Worm (Caenorhabditis elegans) whole organism, L4 larva: Measurements from ENCODE around the gene str-77.
"Not testable (repeated sequence)": the region's sequence is repeated elsewhere in the genome, so short reads cannot be mapped to it uniquely, and the experiment has no call there.

ENCODE experiments used
- D1046.2 ChIP-seq: fragments of 200-800 bp; sonication (Bioruptor generic); IDR thresholded peaks from 2 replicates; pipeline ENCODE4 v1.3.6; 2022; ENCODE audit warnings: missing genetic modification characterization, missing compliant biosample characterization
- F26F4.8 ChIP-seq: fragments of 200-800 bp; sonication (Bioruptor generic); conservative IDR thresholded peaks from 2 replicates; pipeline ENCODE4 v1.3.6; 2022; ENCODE audit warnings: missing genetic modification characterization, missing compliant biosample characterization
- F37D6.2 ChIP-seq: sonication (generic microtip); optimal IDR thresholded peaks from 2 replicates; lab custom pipeline; 2016; ENCODE audit warnings: mild to moderate bottlenecking, missing genetic modification characterization, missing compliant biosample characterization
- F44E2.7 ChIP-seq: fragments of 200-800 bp; sonication (Bioruptor generic); IDR thresholded peaks from 2 replicates; pipeline ENCODE4 v2.1.2; 2022; ENCODE audit warnings: missing genetic modification characterization, missing compliant biosample characterization
- F49E8.2 ChIP-seq: sonication (generic microtip); optimal IDR thresholded peaks from 2 replicates; lab custom pipeline; 2016; ENCODE audit warnings: missing compliant biosample characterization, mild to moderate bottlenecking, missing genetic modification characterization, borderline replicate concordance
- Y105C5A.15 ChIP-seq: fragments of 200-800 bp; sonication (Bioruptor generic); IDR thresholded peaks from 2 replicates; pipeline ENCODE4 v1.3.6; 2022; ENCODE audit warnings: missing genetic modification characterization, missing compliant biosample characterization
- Y5F2A.4 ChIP-seq: fragments of 200-800 bp; sonication (Bioruptor generic); optimal IDR thresholded peaks from 2 replicates; lab custom pipeline; 2018; ENCODE audit warnings: mild to moderate bottlenecking, missing genetic modification characterization, missing compliant biosample characterization
- ceh-82 ChIP-seq: sonication (generic microtip); optimal IDR thresholded peaks from 2 replicates; lab custom pipeline; 2017; ENCODE audit warnings: missing biosample characterization, missing genetic modification characterization
- cey-2 ChIP-seq: sonication (generic microtip); optimal IDR thresholded peaks from 3 replicates; lab custom pipeline; 2017; ENCODE audit warnings: missing genetic modification characterization, mild to moderate bottlenecking, missing compliant biosample characterization, antibody characterized with exemption, borderline replicate concordance; ENCODE audit not compliant: insufficient read depth
- ctbp-1 ChIP-seq: fragments of 200-800 bp; sonication (Bioruptor generic); IDR thresholded peaks from 2 replicates; pipeline ENCODE4 v1.3.6; 2022; ENCODE audit warnings: missing genetic modification reagents, missing genetic modification characterization, missing compliant biosample characterization
- duxl-1 ChIP-seq: sonication (generic microtip); optimal IDR thresholded peaks from 2 replicates; lab custom pipeline; 2016; ENCODE audit warnings: mild to moderate bottlenecking, missing genetic modification characterization, moderate library complexity, missing compliant biosample characterization; ENCODE audit not compliant: poor library complexity
- egl-43 ChIP-seq: fragments of 200-800 bp; sonication (Bioruptor generic); IDR thresholded peaks from 2 replicates; pipeline ENCODE4 v1.3.6; 2022; ENCODE audit warnings: missing genetic modification reagents, missing genetic modification characterization, missing compliant biosample characterization
- fkh-10 ChIP-seq: fragments of 150-350 bp; optimal IDR thresholded peaks from 2 replicates; lab custom pipeline; 2014; ENCODE audit warnings: missing biosample characterization, missing genetic modification reagents, missing genetic modification characterization
- gei-8 ChIP-seq: fragments of 200-800 bp; sonication (Bioruptor generic); optimal IDR thresholded peaks from 2 replicates; lab custom pipeline; 2018; ENCODE audit warnings: mild to moderate bottlenecking, missing genetic modification characterization, missing compliant biosample characterization
- hlh-11 ChIP-seq: fragments of 200-800 bp; sonication (Bioruptor generic); optimal IDR thresholded peaks from 2 replicates; lab custom pipeline; 2018; ENCODE audit warnings: mild to moderate bottlenecking, missing genetic modification characterization, missing compliant biosample characterization
- jun-1 ChIP-seq: fragments of 150-350 bp; optimal IDR thresholded peaks from 2 replicates; lab custom pipeline; 2014; ENCODE audit warnings: missing biosample characterization, missing genetic modification reagents, missing genetic modification characterization
- lim-7 ChIP-seq: fragments of 200-800 bp; sonication (Bioruptor generic); IDR thresholded peaks from 2 replicates; pipeline ENCODE4 v1.3.6; 2022; ENCODE audit warnings: missing genetic modification characterization, missing compliant biosample characterization
- lin-13 ChIP-seq: fragments of 150-350 bp; optimal IDR thresholded peaks from 2 replicates; lab custom pipeline; 2014; ENCODE audit warnings: missing biosample characterization, missing genetic modification reagents, missing genetic modification characterization
- lin-38 ChIP-seq: fragments of 200-800 bp; sonication (Bioruptor generic); IDR thresholded peaks from 2 replicates; pipeline ENCODE4 v1.3.6; 2022; ENCODE audit warnings: missing genetic modification reagents, missing genetic modification characterization, missing compliant biosample characterization
- madf-5 ChIP-seq, 2 experiments: fragments of 200-800 bp; sonication (Bioruptor generic); IDR thresholded peaks; 2 replicates each; pipeline ENCODE4 v1.3.6; 2022; ENCODE audit warnings: missing compliant biosample characterization in 2 of 2, missing genetic modification characterization in 2 of 2
- mdt-29 ChIP-seq: fragments of 200-800 bp; sonication (Bioruptor generic); IDR thresholded peaks from 2 replicates; pipeline ENCODE4 v1.3.6; 2022; ENCODE audit warnings: missing genetic modification reagents, missing genetic modification characterization, missing compliant biosample characterization
- mep-1 ChIP-seq: fragments of 150-350 bp; sonication (generic microtip); optimal IDR thresholded peaks from 3 replicates; lab custom pipeline; 2014; ENCODE audit warnings: missing biosample characterization, missing genetic modification characterization
- mes-2 ChIP-seq: sonication (generic microtip); optimal IDR thresholded peaks from 2 replicates; lab custom pipeline; 2016; ENCODE audit warnings: missing genotype, mild to moderate bottlenecking, missing genetic modification characterization, missing compliant biosample characterization; ENCODE audit not compliant: poor library complexity, severe bottlenecking
- mxl-2 ChIP-seq: fragments of 200-800 bp; sonication (Bioruptor generic); conservative IDR thresholded peaks from 2 replicates; pipeline ENCODE4 v1.3.6; 2022; ENCODE audit warnings: missing genetic modification reagents, missing genetic modification characterization, missing compliant biosample characterization
- nhr-10 ChIP-seq: fragments of 150-350 bp; optimal IDR thresholded peaks from 2 replicates; lab custom pipeline; 2014; ENCODE audit warnings: missing biosample characterization, missing genetic modification characterization
- nhr-237 ChIP-seq: sonication (generic microtip); optimal IDR thresholded peaks from 2 replicates; lab custom pipeline; 2017; ENCODE audit warnings: missing biosample characterization, missing genetic modification characterization
- nhr-41 ChIP-seq: fragments of 200-800 bp; sonication (Bioruptor generic); IDR thresholded peaks from 2 replicates; pipeline ENCODE4 v1.3.6; 2022; ENCODE audit warnings: missing genetic modification reagents, missing genetic modification characterization, missing compliant biosample characterization
- nhr-48 ChIP-seq: sonication (generic microtip); optimal IDR thresholded peaks from 2 replicates; lab custom pipeline; 2016; ENCODE audit warnings: mild to moderate bottlenecking, missing genetic modification characterization, missing compliant biosample characterization
- pha-4 ChIP-seq, 2 experiments: fragments of 150-350 bp in 1 of 2; fragments of 200-800 bp in 1 of 2; sonication (Bioruptor generic) in 1 of 2; IDR thresholded peaks in 1 of 2; optimal IDR thresholded peaks in 1 of 2; 2 replicates each; pipeline versions ENCODE4 v1.3.6 to Lab custom; 2014 to 2022; ENCODE audit warnings: missing genetic modification characterization in 2 of 2, missing genetic modification reagents in 2 of 2, missing biosample characterization in 1 of 2, missing compliant biosample characterization in 1 of 2
- set-16 ChIP-seq: fragments of 200-800 bp; sonication (Bioruptor generic); IDR thresholded peaks from 2 replicates; pipeline ENCODE4 v1.3.6; 2022; ENCODE audit warnings: missing genetic modification reagents, missing genetic modification characterization, missing compliant biosample characterization
- snpc-1.2 ChIP-seq: fragments of 200-800 bp; sonication (Bioruptor generic); IDR thresholded peaks from 2 replicates; pipeline ENCODE4 v1.3.6; 2022; ENCODE audit warnings: missing genetic modification reagents, missing genetic modification characterization, missing compliant biosample characterization
- unc-62 ChIP-seq, 3 experiments: fragments of 150-350 bp in 1 of 3; sonication (generic microtip); optimal IDR thresholded peaks in 2 of 3; peaks in 1 of 3; 1 replicate in 1 of 3; 2 replicates in 2 of 3; lab custom pipeline; 2014 to 2017; ENCODE audit warnings: missing biosample characterization in 3 of 3, missing genetic modification characterization in 3 of 3, missing genetic modification reagents in 3 of 3, missing genotype in 1 of 3
- vab-7 ChIP-seq: fragments of 200-800 bp; sonication (Bioruptor generic); IDR thresholded peaks from 2 replicates; pipeline ENCODE4 v1.3.6; 2022; ENCODE audit warnings: missing genetic modification reagents, missing genetic modification characterization, missing compliant biosample characterization
- zfp-3 ChIP-seq: fragments of 200-800 bp; sonication (Bioruptor generic); conservative IDR thresholded peaks from 2 replicates; pipeline ENCODE4 v1.3.6; 2022; ENCODE audit warnings: missing genetic modification reagents, missing genetic modification characterization, missing compliant biosample characterization
- zip-2 ChIP-seq: fragments of 150-350 bp; optimal IDR thresholded peaks from 2 replicates; lab custom pipeline; 2014; ENCODE audit warnings: missing biosample characterization, missing genetic modification characterization

The str-77 gene

ce11 chrV:17683763-17684162, 35.0 kb upstream of the str-77 start, which contains the start of gene F59A1.15:
TSS of gene F59A1.15 (minus strand) at chrV:17683863.
- no peak for TF ChIP-seq F49E8.2 (tag; lab: Kevin White, UChicago)
- TF ChIP-seq Y105C5A.15, result no peak
- TF ChIP-seq F26F4.8, result no peak
- no peak for TF ChIP-seq nhr-48
- TF ChIP-seq duxl-1 (tag; lab: Kevin White, UChicago), result no peak
- no peak for TF ChIP-seq mep-1 (tag; lab: Kevin White, UChicago)
- no peak for TF ChIP-seq nhr-10
- no peak for TF ChIP-seq mdt-29 (GFP tag; lab: Robert Waterston, UW)
- TF ChIP-seq, all 104 proteins: peak for 0

ce11 chrV:17684857-17685256, 33.9 kb upstream of the str-77 start, which contains the start of the genes F59A1.16 and F59A1.6:
TSS of gene F59A1.16 (minus strand) at chrV:17684957.
TSS of gene F59A1.6 (plus strand) at chrV:17685141.
- TF ChIP-seq F37D6.2 (tag; lab: Kevin White, UChicago) (no peak), gei-8 (GFP tag; lab: Kevin White, UChicago) (no peak), zip-2 (no peak), ctbp-1 (no peak), F44E2.7 (no peak)
- TF ChIP-seq, all 104 proteins: peak for 0

- TF ChIP-seq unc-62 (GFP tag; optimal IDR thresholded peaks at IDR 0.05 in 1 of 2; lab: Kevin White, UChicago) (no peak), unc-62 (tag; optimal IDR thresholded peaks at IDR 0.05; lab: Kevin White, UChicago) (no peak), mes-2 (tag; lab: Kevin White, UChicago) (no peak), gei-8 (GFP tag; lab: Kevin White, UChicago) (no peak), lin-13 (GFP tag; lab: Kevin White, UChicago) (no peak), jun-1 (tag; lab: Kevin White, UChicago) (no peak), nhr-237 (tag; lab: Kevin White, UChicago) (no peak), ceh-82 (tag; lab: Kevin White, UChicago) (no peak), cey-2 (no peak), Y5F2A.4 (GFP tag; lab: Kevin White, UChicago) (no peak), mxl-2 (GFP tag; lab: Robert Waterston, UW) (no peak), fkh-10 (GFP tag; lab: Kevin White, UChicago) (no peak), D1046.2 (GFP tag; lab: Robert Waterston, UW) (no peak), hlh-11 (tag; lab: Kevin White, UChicago) (no peak), set-16 (GFP tag; lab: Robert Waterston, UW) (no peak), zfp-3 (no peak)
Measured at ce11 chrV:17686852-17687251, 31.9 kb upstream of the str-77 start, which contains the start of gene F59A1.18. TSS of gene F59A1.18 (minus strand) at chrV:17686952.

ce11 chrV:17687398-17687797, 31.3 kb upstream of the str-77 start:
- TF ChIP-seq snpc-1.2 (GFP tag; lab: Robert Waterston, UW) (peak; percentile 32; the same call in 1 of the 2 replicates), lim-7 (GFP tag; lab: Robert Waterston, UW) (peak; percentile 75), madf-5 (GFP tag; IDR thresholded peaks at IDR 0.05; lab: Robert Waterston, UW) (peak in 1 of 2 experiments; percentile 43; a peak in 1 of 4 replicates), lin-38 (GFP tag; lab: Robert Waterston, UW) (peak; percentile 31; the same call in 1 of the 2 replicates), egl-43 (GFP tag; lab: Robert Waterston, UW) (0 out of 2 replicates have a peak, but pooled peaks have one; percentile 30), pha-4 (GFP tag; IDR thresholded peaks at IDR 0.05; lab: Robert Waterston, UW) (0 out of 2 replicates have a peak, but pooled peaks have one; percentile 15), nhr-41 (0 out of 2 replicates have a peak, but pooled peaks have one; percentile 26), vab-7 (GFP tag; lab: Robert Waterston, UW) (peak; percentile 62)
- TF ChIP-seq pha-4 (tag; optimal IDR thresholded peaks at IDR 0.05; lab: Kevin White, UChicago), result not testable (repeated sequence)
